Fruit fly (Drosophila melanogaster): ENCODE data around the gene Rrp45.

dm6 chrX:16791920-16792829 lies 1.1 kb upstream of the Rrp45 start, which contains the start of gene CG4768:
- TF ChIP-seq CG15710 (tag; optimal IDR thresholded peaks at IDR 0.05) (no peak), CG13204 (GFP tag; optimal IDR thresholded peaks at IDR 0.05) (no peak), D1 (tag; optimal IDR thresholded peaks at IDR 0.05) (no peak), EcR (GFP tag; optimal IDR thresholded peaks at IDR 0.05) (no peak), CG32121 (GFP tag; IDR thresholded peaks at IDR 0.05) (no peak), CG12605 (GFP tag; IDR thresholded peaks at IDR 0.05) (no peak), Pif1A (GFP tag; optimal IDR thresholded peaks at IDR 0.05) (no peak), CG10348 (GFP tag; IDR thresholded peaks at IDR 0.05) (no peak)

All from whole organism, pupa.